Worm (Caenorhabditis elegans) whole organism, L4 larva: ENCODE data around the gene C26D10.4.

Source experiments
- F10B5.3 ChIP-seq: sonication (generic microtip); optimal IDR thresholded peaks from 2 replicates; lab custom pipeline; 2016; ENCODE audit warnings: mild to moderate bottlenecking, missing genetic modification characterization, missing compliant biosample characterization
- T20F7.1 ChIP-seq: fragments of 200-800 bp; sonication (Bioruptor generic); optimal IDR thresholded peaks from 2 replicates; lab custom pipeline; 2018; ENCODE audit warnings: mild to moderate bottlenecking, missing genetic modification characterization, missing compliant biosample characterization
- Y105C5A.15 ChIP-seq: fragments of 200-800 bp; sonication (Bioruptor generic); IDR thresholded peaks from 2 replicates; pipeline ENCODE4 v1.3.6; 2022; ENCODE audit warnings: missing genetic modification characterization, missing compliant biosample characterization
- Y48G9A.11 ChIP-seq: fragments of 200-800 bp; sonication (Bioruptor generic); IDR thresholded peaks from 2 replicates; pipeline ENCODE4 v1.3.6; 2022; ENCODE audit warnings: missing genetic modification reagents, missing genetic modification characterization, missing compliant biosample characterization
- Y75B8A.6 ChIP-seq: fragments of 200-800 bp; sonication (Bioruptor generic); IDR thresholded peaks from 2 replicates; pipeline ENCODE4 v1.3.6; 2022; ENCODE audit warnings: missing genetic modification reagents, missing genetic modification characterization, missing compliant biosample characterization
- ZK337.2 ChIP-seq: fragments of 200-800 bp; sonication (Bioruptor generic); IDR thresholded peaks from 2 replicates; pipeline ENCODE4 v1.3.6; 2022; ENCODE audit warnings: missing genetic modification reagents, missing genetic modification characterization, missing compliant biosample characterization
- ZK546.5 ChIP-seq, 2 experiments: sonication (generic microtip); optimal IDR thresholded peaks; 2 replicates each; lab custom pipeline; 2017; ENCODE audit warnings: missing biosample characterization in 2 of 2, missing genetic modification characterization in 2 of 2
- aha-1 ChIP-seq: fragments of 150-350 bp; peaks from one replicate; lab custom pipeline; 2014; ENCODE audit warnings: missing biosample characterization, missing genetic modification characterization
- ama-1 ChIP-seq: fragments of 150-350 bp; optimal IDR thresholded peaks from 2 replicates; lab custom pipeline; 2014; ENCODE audit warnings: inconsistent platforms, mixed read lengths
- ceh-32 ChIP-seq: sonication (generic microtip); optimal IDR thresholded peaks from 2 replicates; lab custom pipeline; 2016; ENCODE audit warnings: mild to moderate bottlenecking, missing genetic modification characterization, missing compliant biosample characterization; ENCODE audit not compliant: poor library complexity
- ces-1 ChIP-seq: fragments of 150-350 bp; sonication (generic microtip); optimal IDR thresholded peaks from 4 replicates; lab custom pipeline; 2014; ENCODE audit warnings: missing biosample characterization, missing genetic modification reagents, missing genetic modification characterization
- daf-12 ChIP-seq: fragments of 150-350 bp; optimal IDR thresholded peaks from 2 replicates; lab custom pipeline; 2014; ENCODE audit warnings: missing biosample characterization, missing genetic modification reagents, missing genetic modification characterization
- daf-16 ChIP-seq, 3 experiments: sonication (generic microtip); optimal IDR thresholded peaks; 2 replicates each; lab custom pipeline; 2016 to 2017; ENCODE audit warnings: missing genetic modification characterization in 3 of 3, missing genetic modification reagents in 3 of 3, mild to moderate bottlenecking in 2 of 3, missing compliant biosample characterization in 2 of 3, missing biosample characterization in 1 of 3, moderate library complexity in 1 of 3
- dmd-9 ChIP-seq: fragments of 200-800 bp; sonication (Bioruptor generic); IDR thresholded peaks from 2 replicates; pipeline ENCODE4 v1.3.6; 2022; ENCODE audit warnings: missing genetic modification reagents, missing genetic modification characterization, missing compliant biosample characterization
- dpl-1 ChIP-seq: fragments of 150-350 bp; optimal IDR thresholded peaks from 2 replicates; lab custom pipeline; 2014; ENCODE audit warnings: missing biosample characterization, missing genetic modification reagents, missing genetic modification characterization
- duxl-1 ChIP-seq: sonication (generic microtip); optimal IDR thresholded peaks from 2 replicates; lab custom pipeline; 2016; ENCODE audit warnings: mild to moderate bottlenecking, missing genetic modification characterization, moderate library complexity, missing compliant biosample characterization; ENCODE audit not compliant: poor library complexity
- dve-1 ChIP-seq: sonication (generic microtip); optimal IDR thresholded peaks from 2 replicates; lab custom pipeline; 2017; ENCODE audit warnings: antibody characterized with exemption, mild to moderate bottlenecking, missing genetic modification characterization, missing compliant biosample characterization; ENCODE audit not compliant: insufficient read depth
- egl-27 ChIP-seq: sonication (generic microtip); optimal IDR thresholded peaks from 3 replicates; lab custom pipeline; 2017; ENCODE audit warnings: missing biosample characterization, missing genetic modification reagents, missing genetic modification characterization
- hif-1 ChIP-seq, 2 experiments: sonication (generic microtip); optimal IDR thresholded peaks; 2 replicates each; lab custom pipeline; 2016 to 2017; ENCODE audit warnings: missing compliant biosample characterization in 2 of 2, missing genetic modification characterization in 2 of 2, missing genetic modification reagents in 2 of 2, missing genotype in 2 of 2, mild to moderate bottlenecking in 1 of 2
- hmg-1.1 ChIP-seq: fragments of 200-800 bp; sonication (Bioruptor generic); IDR thresholded peaks from 2 replicates; pipeline ENCODE4 v1.3.6; 2022; ENCODE audit warnings: missing genetic modification reagents, missing genetic modification characterization, missing compliant biosample characterization
- lin-15B ChIP-seq: fragments of 150-350 bp; sonication (generic microtip); optimal IDR thresholded peaks from 3 replicates; lab custom pipeline; 2014; ENCODE audit warnings: missing biosample characterization, missing genetic modification characterization
- lin-38 ChIP-seq: fragments of 200-800 bp; sonication (Bioruptor generic); IDR thresholded peaks from 2 replicates; pipeline ENCODE4 v1.3.6; 2022; ENCODE audit warnings: missing genetic modification reagents, missing genetic modification characterization, missing compliant biosample characterization
- lsy-2 ChIP-seq, 2 experiments: fragments of 150-350 bp in 1 of 2; sonication (generic microtip) in 1 of 2; optimal IDR thresholded peaks; 2 replicates each; lab custom pipeline; 2014 to 2017; ENCODE audit warnings: missing biosample characterization in 2 of 2, missing genetic modification characterization in 2 of 2
- mep-1 ChIP-seq: fragments of 150-350 bp; sonication (generic microtip); optimal IDR thresholded peaks from 3 replicates; lab custom pipeline; 2014; ENCODE audit warnings: missing biosample characterization, missing genetic modification characterization
- mes-2 ChIP-seq: sonication (generic microtip); optimal IDR thresholded peaks from 2 replicates; lab custom pipeline; 2016; ENCODE audit warnings: missing genotype, mild to moderate bottlenecking, missing genetic modification characterization, missing compliant biosample characterization; ENCODE audit not compliant: poor library complexity, severe bottlenecking
- nhr-102 ChIP-seq: sonication (generic microtip); optimal IDR thresholded peaks from 2 replicates; lab custom pipeline; 2016; ENCODE audit warnings: mild to moderate bottlenecking, missing genetic modification characterization, moderate library complexity, missing compliant biosample characterization
- nhr-237 ChIP-seq: sonication (generic microtip); optimal IDR thresholded peaks from 2 replicates; lab custom pipeline; 2017; ENCODE audit warnings: missing biosample characterization, missing genetic modification characterization
- nhr-48 ChIP-seq: sonication (generic microtip); optimal IDR thresholded peaks from 2 replicates; lab custom pipeline; 2016; ENCODE audit warnings: mild to moderate bottlenecking, missing genetic modification characterization, missing compliant biosample characterization
- pha-4 ChIP-seq, 2 experiments: fragments of 150-350 bp in 1 of 2; fragments of 200-800 bp in 1 of 2; sonication (Bioruptor generic) in 1 of 2; IDR thresholded peaks in 1 of 2; optimal IDR thresholded peaks in 1 of 2; 2 replicates each; pipeline versions ENCODE4 v1.3.6 to Lab custom; 2014 to 2022; ENCODE audit warnings: missing genetic modification characterization in 2 of 2, missing genetic modification reagents in 2 of 2, missing biosample characterization in 1 of 2, missing compliant biosample characterization in 1 of 2
- pqm-1 ChIP-seq: sonication (generic microtip); optimal IDR thresholded peaks from 2 replicates; lab custom pipeline; 2017; ENCODE audit warnings: missing biosample characterization, missing genetic modification characterization
- rbr-2 ChIP-seq: sonication (generic microtip); optimal IDR thresholded peaks from 2 replicates; lab custom pipeline; 2016; ENCODE audit warnings: missing genotype, missing genetic modification characterization, missing compliant biosample characterization
- set-16 ChIP-seq: fragments of 200-800 bp; sonication (Bioruptor generic); IDR thresholded peaks from 2 replicates; pipeline ENCODE4 v1.3.6; 2022; ENCODE audit warnings: missing genetic modification reagents, missing genetic modification characterization, missing compliant biosample characterization
- skn-1 ChIP-seq: fragments of 150-350 bp; optimal IDR thresholded peaks from 2 replicates; lab custom pipeline; 2014; ENCODE audit warnings: missing biosample characterization, missing genetic modification characterization
- unc-62 ChIP-seq, 3 experiments: fragments of 150-350 bp in 1 of 3; sonication (generic microtip); optimal IDR thresholded peaks in 2 of 3; peaks in 1 of 3; 1 replicate in 1 of 3; 2 replicates in 2 of 3; lab custom pipeline; 2014 to 2017; ENCODE audit warnings: missing biosample characterization in 3 of 3, missing genetic modification characterization in 3 of 3, missing genetic modification reagents in 3 of 3, missing genotype in 1 of 3

C26D10.4 gene

ce11 chrII:8321244-8321643 lies 8.3 kb upstream of the C26D10.4 start, which contains the start of gene shw-1:
TSS of gene shw-1 (minus strand) at chrII:8321471.
- TF ChIP-seq mes-2 (tag; lab: Kevin White, UChicago) (no peak), aha-1 (tag; lab: Kevin White, UChicago) (peak; percentile 55), unc-62 (GFP tag; optimal IDR thresholded peaks at IDR 0.05 in 1 of 2; lab: Kevin White, UChicago) (peak in 1 of 2 experiments; percentile 78), unc-62 (tag; optimal IDR thresholded peaks at IDR 0.05; lab: Kevin White, UChicago) (no peak)

- TF ChIP-seq nhr-48 (tag; lab: Kevin White, UChicago), result no peak
- TF ChIP-seq F10B5.3 (tag; lab: Kevin White, UChicago), result no peak
- TF ChIP-seq hif-1 (tag; optimal IDR thresholded peaks at IDR 0.05; lab: Kevin White, UChicago), result peak in 1 of 2 experiments; percentile 13
- TF ChIP-seq rbr-2 (tag; lab: Kevin White, UChicago), result peak; percentile 17
- no peak for TF ChIP-seq T20F7.1 (GFP tag; lab: Kevin White, UChicago)
- peak; percentile 21 for TF ChIP-seq dve-1 (tag; lab: Kevin White, UChicago)
- no peak for TF ChIP-seq ZK337.2
- TF ChIP-seq mep-1 (tag; lab: Kevin White, UChicago), result peak; percentile 42
- TF ChIP-seq nhr-237, result no peak
- TF ChIP-seq pha-4 (GFP tag; IDR thresholded peaks at IDR 0.05; lab: Robert Waterston, UW), result no peak
- no peak for TF ChIP-seq pha-4 (tag; optimal IDR thresholded peaks at IDR 0.05; lab: Kevin White, UChicago)
- no peak for TF ChIP-seq pqm-1 (tag; lab: Kevin White, UChicago)
- peak in 1 of 2 experiments; percentile 58 for TF ChIP-seq lsy-2 (tag; optimal IDR thresholded peaks at IDR 0.05; lab: Kevin White, UChicago)
- TF ChIP-seq lin-38 (GFP tag; lab: Robert Waterston, UW), result peak; percentile 51; the same call in 1 of the 2 replicates
- TF ChIP-seq daf-12, result no peak
- TF ChIP-seq ceh-32 (tag; lab: Kevin White, UChicago), result no peak
- no peak for TF ChIP-seq ces-1 (GFP tag; lab: Kevin White, UChicago)
- no peak for TF ChIP-seq Y105C5A.15
- TF ChIP-seq Y75B8A.6, result no peak
- peak; percentile 69 for TF ChIP-seq dpl-1 (GFP tag; lab: Kevin White, UChicago)
- no peak for TF ChIP-seq hmg-1.1
- no peak for TF ChIP-seq daf-16 (GFP tag; optimal IDR thresholded peaks at IDR 0.05; lab: Kevin White, UChicago)
- TF ChIP-seq daf-16 (tag; optimal IDR thresholded peaks at IDR 0.05; lab: Kevin White, UChicago), result peak; percentile 62
- TF ChIP-seq mes-2 (tag; lab: Kevin White, UChicago), result peak; percentile 91
- no peak for TF ChIP-seq skn-1
- TF ChIP-seq dmd-9 (GFP tag; lab: Robert Waterston, UW), result no peak
- TF ChIP-seq lin-15B (tag; lab: Kevin White, UChicago), result no peak
- TF ChIP-seq egl-27 (tag; lab: Kevin White, UChicago), result no peak
- TF ChIP-seq set-16 (GFP tag; lab: Robert Waterston, UW), result no peak
- TF ChIP-seq Y48G9A.11 (GFP tag; lab: Robert Waterston, UW), result no peak
Measured at ce11 chrII:8325002-8325539, 4.5 kb upstream of the C26D10.4 start, which contains the start of the genes ran-3 and C26D10.3. TSS of gene ran-3 (minus strand) at chrII:8325052. TSS of gene C26D10.3 (plus strand) at chrII:8325386.

DNA sequence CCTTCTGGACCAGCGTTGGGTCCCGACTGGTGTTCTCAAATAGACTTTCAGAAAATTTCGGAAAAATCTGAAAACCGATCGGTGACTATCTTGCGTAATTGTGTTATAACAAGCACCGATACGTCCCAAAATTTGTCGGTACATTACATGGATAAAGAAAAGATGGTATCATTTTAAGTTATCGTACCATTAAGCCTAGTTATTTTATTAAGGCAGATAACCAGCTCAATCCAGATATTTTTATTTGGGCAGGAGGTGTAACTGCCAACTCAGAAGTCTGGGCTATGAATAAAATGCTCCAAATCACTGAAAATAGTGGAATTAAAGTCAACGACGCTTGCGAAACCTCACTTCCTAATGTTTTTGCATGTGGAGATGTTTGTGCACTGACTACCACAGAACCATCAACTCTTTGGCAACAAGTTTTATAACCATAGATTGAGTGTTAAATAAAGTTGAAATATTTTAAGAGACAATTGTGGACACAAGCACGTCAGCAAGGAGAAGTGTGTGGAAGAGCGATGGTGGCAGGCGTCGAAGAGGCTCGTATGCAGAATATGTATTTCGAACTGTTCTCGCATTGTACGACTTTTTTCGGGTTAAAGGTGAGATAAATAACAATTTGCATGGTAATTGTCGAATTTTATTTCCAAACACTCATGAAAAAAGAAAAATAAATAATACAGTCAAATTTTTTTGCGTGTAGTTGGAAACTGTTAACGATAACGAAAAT lies 3.2 kb upstream of the C26D10.4 start:
- TF ChIP-seq ces-1 (GFP tag; lab: Kevin White, UChicago) (no peak), duxl-1 (tag; lab: Kevin White, UChicago) (peak; percentile 36), ama-1 (lab: Kevin White, UChicago) (peak; percentile 66), lin-38 (GFP tag; lab: Robert Waterston, UW) (peak; percentile 57), nhr-102 (tag; lab: Kevin White, UChicago) (peak; percentile 15), ZK546.5 (tag; optimal IDR thresholded peaks at IDR 0.05; lab: Kevin White, UChicago) (no peak), aha-1 (tag; lab: Kevin White, UChicago) (peak; percentile 95), mep-1 (tag; lab: Kevin White, UChicago) (peak; percentile 14), mes-2 (tag; lab: Kevin White, UChicago) (peak; percentile 20)
